Worm (Caenorhabditis elegans) whole organism, young adult: ENCODE results near the gene K09G1.2.

ENCODE experiments used
- B0019.2 ChIP-seq: fragments of 200-800 bp; sonication (Bioruptor generic); conservative IDR thresholded peaks from 2 replicates; pipeline ENCODE4 v1.3.6; 2022; ENCODE audit warnings: missing genetic modification reagents, missing genetic modification characterization, missing compliant biosample characterization
- B0035.1 ChIP-seq: sonication (generic microtip); optimal IDR thresholded peaks from 2 replicates; lab custom pipeline; 2016; ENCODE audit warnings: missing genetic modification characterization, mild to moderate bottlenecking, missing compliant biosample characterization, missing genotype, missing genetic modification reagents
- B0261.1 ChIP-seq: sonication (generic microtip); optimal IDR thresholded peaks from 2 replicates; lab custom pipeline; 2016; ENCODE audit warnings: mild to moderate bottlenecking, missing genetic modification characterization, moderate library complexity, missing compliant biosample characterization
- B0336.3 ChIP-seq: fragments of 200-800 bp; sonication (Bioruptor generic); IDR thresholded peaks from 2 replicates; pipeline ENCODE4 v1.3.6; 2022; ENCODE audit warnings: missing genetic modification characterization, missing compliant biosample characterization
- C17E4.6 ChIP-seq: fragments of 200-800 bp; sonication (Bioruptor generic); IDR thresholded peaks from 2 replicates; pipeline ENCODE4 v1.3.6; 2022; ENCODE audit warnings: missing genetic modification reagents, missing genetic modification characterization, missing compliant biosample characterization
- D2030.7 ChIP-seq: fragments of 200-800 bp; sonication (Bioruptor generic); IDR thresholded peaks from 2 replicates; pipeline ENCODE4 v1.3.6; 2022; ENCODE audit warnings: missing genetic modification reagents, missing genetic modification characterization, missing compliant biosample characterization
- F33H1.4 ChIP-seq: fragments of 200-800 bp; sonication (Bioruptor generic); IDR thresholded peaks from 2 replicates; pipeline ENCODE4 v1.3.6; 2022; ENCODE audit warnings: missing genetic modification reagents, missing genetic modification characterization, missing compliant biosample characterization
- F39B2.1 ChIP-seq: fragments of 200-800 bp; sonication (Bioruptor generic); IDR thresholded peaks from 2 replicates; pipeline ENCODE4 v1.3.6; 2022; ENCODE audit warnings: missing genetic modification reagents, missing genetic modification characterization, missing compliant biosample characterization
- F55B11.4 ChIP-seq: sonication (generic microtip); optimal IDR thresholded peaks from 2 replicates; lab custom pipeline; 2016; ENCODE audit warnings: missing compliant biosample characterization, missing genetic modification characterization, borderline replicate concordance; ENCODE audit not compliant: insufficient read depth
- K12H6.12 ChIP-seq: fragments of 200-800 bp; sonication (Bioruptor generic); optimal IDR thresholded peaks from 2 replicates; lab custom pipeline; 2018; ENCODE audit warnings: mild to moderate bottlenecking, missing genetic modification characterization, missing compliant biosample characterization
- Y53G8AR.9 ChIP-seq: fragments of 200-800 bp; sonication (Bioruptor generic); conservative IDR thresholded peaks from 2 replicates; pipeline ENCODE4 v1.3.6; 2022; ENCODE audit warnings: missing genetic modification reagents, missing genetic modification characterization, missing compliant biosample characterization
- Y56A3A.18 ChIP-seq: fragments of 200-800 bp; sonication (Bioruptor generic); IDR thresholded peaks from 2 replicates; pipeline ENCODE4 v1.3.6; 2022; ENCODE audit warnings: missing genetic modification reagents, missing genetic modification characterization, missing compliant biosample characterization
- Y67H2A.10 ChIP-seq: fragments of 200-800 bp; sonication (Bioruptor generic); conservative IDR thresholded peaks from 2 replicates; pipeline ENCODE4 v1.3.6; 2022; ENCODE audit warnings: missing genetic modification reagents, missing genetic modification characterization, missing compliant biosample characterization
- attf-5 ChIP-seq: fragments of 200-800 bp; sonication (Bioruptor generic); optimal IDR thresholded peaks from 2 replicates; lab custom pipeline; 2018; ENCODE audit warnings: mild to moderate bottlenecking, missing genetic modification characterization, missing compliant biosample characterization
- bed-1 ChIP-seq: fragments of 200-800 bp; sonication (Bioruptor generic); IDR thresholded peaks from 2 replicates; pipeline ENCODE4 v1.3.6; 2022; ENCODE audit warnings: missing genetic modification reagents, missing genetic modification characterization, missing compliant biosample characterization
- cebp-2 ChIP-seq: fragments of 200-800 bp; sonication (Bioruptor generic); IDR thresholded peaks from 2 replicates; pipeline ENCODE4 v1.3.6; 2022; ENCODE audit warnings: missing genetic modification characterization, missing compliant biosample characterization
- ceh-27 ChIP-seq: fragments of 200-800 bp; sonication (Bioruptor generic); optimal IDR thresholded peaks from 2 replicates; lab custom pipeline; 2018; ENCODE audit warnings: mild to moderate bottlenecking, missing genetic modification characterization, moderate library complexity, missing compliant biosample characterization
- ceh-40 ChIP-seq: fragments of 200-800 bp; sonication (Bioruptor generic); IDR thresholded peaks from 2 replicates; pipeline ENCODE4 v1.3.6; 2022; ENCODE audit warnings: missing genetic modification characterization, missing compliant biosample characterization
- die-1 ChIP-seq: sonication (generic microtip); optimal IDR thresholded peaks from 2 replicates; lab custom pipeline; 2016; ENCODE audit warnings: missing genotype, mild to moderate bottlenecking, missing genetic modification characterization, missing compliant biosample characterization
- dox-1 ChIP-seq: fragments of 200-800 bp; sonication (Bioruptor generic); IDR thresholded peaks from 2 replicates; pipeline ENCODE4 v1.3.6; 2022; ENCODE audit warnings: missing genetic modification reagents, missing genetic modification characterization, missing compliant biosample characterization
- egl-44 ChIP-seq: fragments of 200-800 bp; sonication (Bioruptor generic); IDR thresholded peaks from 2 replicates; pipeline ENCODE4 v1.3.6; 2022; ENCODE audit warnings: missing genetic modification reagents, missing genetic modification characterization, missing compliant biosample characterization
- hlh-12 ChIP-seq: sonication (generic microtip); optimal IDR thresholded peaks from 2 replicates; lab custom pipeline; 2016; ENCODE audit warnings: missing genetic modification characterization, missing compliant biosample characterization
- hmg-1.2 ChIP-seq: fragments of 200-800 bp; sonication (Bioruptor generic); IDR thresholded peaks from 2 replicates; pipeline ENCODE4 v1.3.6; 2022; ENCODE audit warnings: missing genetic modification reagents, missing genetic modification characterization, missing compliant biosample characterization
- hrde-1 ChIP-seq: sonication (generic microtip); optimal IDR thresholded peaks from 2 replicates; lab custom pipeline; 2016; ENCODE audit warnings: missing genetic modification characterization, mild to moderate bottlenecking, missing compliant biosample characterization, moderate library complexity, missing genotype, missing genetic modification reagents, borderline replicate concordance
- hsf-1 ChIP-seq: fragments of 200-800 bp; sonication (Bioruptor generic); IDR thresholded peaks from 2 replicates; pipeline ENCODE4 v1.3.6; 2022; ENCODE audit warnings: missing genetic modification reagents, missing genetic modification characterization, missing compliant biosample characterization
- lag-1 ChIP-seq: fragments of 200-800 bp; sonication (Bioruptor generic); IDR thresholded peaks from 2 replicates; pipeline ENCODE4 v1.3.6; 2022; ENCODE audit warnings: missing genetic modification reagents, missing genetic modification characterization, missing compliant biosample characterization
- let-526 ChIP-seq: fragments of 200-800 bp; sonication (Bioruptor generic); IDR thresholded peaks from 2 replicates; pipeline ENCODE4 v1.3.6; 2022; ENCODE audit warnings: missing genetic modification reagents, missing genetic modification characterization, missing compliant biosample characterization
- lin-35 ChIP-seq, 3 experiments: fragments of 150-350 bp in 2 of 3; sonication (generic microtip) in 1 of 3; optimal IDR thresholded peaks; 2 replicates each; lab custom pipeline; 2014 to 2018; ENCODE audit warnings: missing biosample characterization in 3 of 3, missing genetic modification characterization in 3 of 3, missing genetic modification reagents in 3 of 3
- lsl-1 ChIP-seq: fragments of 200-800 bp; sonication (Bioruptor generic); optimal IDR thresholded peaks from 2 replicates; lab custom pipeline; 2018; ENCODE audit warnings: mild to moderate bottlenecking, missing genetic modification characterization, moderate library complexity, missing compliant biosample characterization
- lsy-27 ChIP-seq: sonication (generic microtip); optimal IDR thresholded peaks from 2 replicates; lab custom pipeline; 2017; ENCODE audit warnings: missing genetic modification characterization, mild to moderate bottlenecking, missing compliant biosample characterization, antibody characterized with exemption, missing genotype, borderline replicate concordance; ENCODE audit not compliant: insufficient read depth
- madf-10 ChIP-seq: sonication (generic microtip); optimal IDR thresholded peaks from 2 replicates; lab custom pipeline; 2016; ENCODE audit warnings: mild to moderate bottlenecking, missing genetic modification characterization, missing compliant biosample characterization
- mcd-1 ChIP-seq: fragments of 200-800 bp; sonication (Bioruptor generic); IDR thresholded peaks from 2 replicates; pipeline ENCODE4 v1.3.6; 2022; ENCODE audit warnings: missing genetic modification reagents, missing genetic modification characterization, missing compliant biosample characterization
- nhr-120 ChIP-seq: fragments of 200-800 bp; sonication (Bioruptor generic); IDR thresholded peaks from 2 replicates; pipeline ENCODE4 v1.3.6; 2022; ENCODE audit warnings: missing genetic modification characterization, missing compliant biosample characterization
- nhr-27 ChIP-seq: fragments of 200-800 bp; sonication (Bioruptor generic); optimal IDR thresholded peaks from 2 replicates; lab custom pipeline; 2018; ENCODE audit warnings: mild to moderate bottlenecking, missing genetic modification characterization, moderate library complexity, missing compliant biosample characterization
- nhr-90 ChIP-seq: sonication (generic microtip); optimal IDR thresholded peaks from 2 replicates; lab custom pipeline; 2016; ENCODE audit warnings: missing genotype, mild to moderate bottlenecking, missing genetic modification characterization, missing compliant biosample characterization
- pbrm-1 ChIP-seq: fragments of 200-800 bp; sonication (Bioruptor generic); IDR thresholded peaks from 2 replicates; pipeline ENCODE4 v1.3.6; 2022; ENCODE audit warnings: missing genetic modification reagents, missing genetic modification characterization, missing compliant biosample characterization
- pha-4 ChIP-seq: fragments of 150-350 bp; sonication (generic microtip); optimal IDR thresholded peaks from 2 replicates; lab custom pipeline; 2014; ENCODE audit warnings: missing biosample characterization, missing genetic modification reagents, missing genetic modification characterization
- rcor-1 ChIP-seq: fragments of 200-800 bp; sonication (Bioruptor generic); IDR thresholded peaks from 2 replicates; pipeline ENCODE4 v1.3.6; 2022; ENCODE audit warnings: missing genetic modification reagents, missing genetic modification characterization, missing compliant biosample characterization
- snpc-4 ChIP-seq, 5 experiments: fragments of 150-350 bp in 1 of 5; sonication (generic microtip) in 4 of 5; optimal IDR thresholded peaks; 2 replicates each; lab custom pipeline; 2014 to 2018; ENCODE audit warnings: missing genetic modification characterization in 5 of 5, missing biosample characterization in 3 of 5, antibody characterized with exemption in 2 of 5, mild to moderate bottlenecking in 2 of 5, missing compliant biosample characterization in 2 of 5, missing genotype in 2 of 5, moderate library complexity in 2 of 5, missing genetic modification reagents in 1 of 5
- sptf-2 ChIP-seq: fragments of 200-800 bp; sonication (Bioruptor generic); optimal IDR thresholded peaks from 2 replicates; lab custom pipeline; 2018; ENCODE audit warnings: mild to moderate bottlenecking, missing genetic modification characterization, missing compliant biosample characterization
- tbp1 ChIP-seq: fragments of 200-800 bp; sonication (Bioruptor generic); optimal IDR thresholded peaks from 2 replicates; lab custom pipeline; 2018; ENCODE audit warnings: mild to moderate bottlenecking, missing genetic modification characterization, missing compliant biosample characterization
- tlf-1 ChIP-seq: fragments of 200-800 bp; sonication (Bioruptor generic); optimal IDR thresholded peaks from 2 replicates; lab custom pipeline; 2018; ENCODE audit warnings: mild to moderate bottlenecking, missing genetic modification characterization, missing compliant biosample characterization
- unc-62 ChIP-seq: fragments of 150-350 bp; optimal IDR thresholded peaks from 2 replicates; lab custom pipeline; 2014; ENCODE audit warnings: missing biosample characterization, missing genetic modification reagents, missing genetic modification characterization
- zim-3 ChIP-seq: sonication (generic microtip); optimal IDR thresholded peaks from 2 replicates; lab custom pipeline; 2017; ENCODE audit warnings: mild to moderate bottlenecking, missing genetic modification characterization, moderate library complexity, missing compliant biosample characterization
- ztf-18 ChIP-seq: sonication (generic microtip); optimal IDR thresholded peaks from 2 replicates; lab custom pipeline; 2016; ENCODE audit warnings: missing genotype, mild to moderate bottlenecking, missing genetic modification characterization, missing compliant biosample characterization
- ztf-25 ChIP-seq: fragments of 200-800 bp; sonication (Bioruptor generic); IDR thresholded peaks from 2 replicates; pipeline ENCODE4 v1.3.6; 2022; ENCODE audit warnings: missing genetic modification reagents, missing genetic modification characterization, missing compliant biosample characterization

K09G1.2 gene

ce11 chrV:9546860-9547269 lies 43.6 kb upstream of the K09G1.2 start, which contains the start of gene his-37 (continued):
- peak; percentile 98 for TF ChIP-seq attf-5 (GFP tag; lab: Kevin White, UChicago)
- TF ChIP-seq ztf-25 (GFP tag; lab: Robert Waterston, UW): 0 out of 2 replicates have a peak, but pooled peaks have one; percentile 43
- TF ChIP-seq nhr-27 (tag; lab: Kevin White, UChicago): no peak
- peak; percentile 96 for TF ChIP-seq Y53G8AR.9
- TF ChIP-seq hsf-1 (GFP tag; lab: Robert Waterston, UW): no peak
- peak; percentile 88 for TF ChIP-seq unc-62 (GFP tag; lab: Kevin White, UChicago)
- peak; percentile 40; the same call in 1 of the 2 replicates for TF ChIP-seq C17E4.6
- peak; percentile 81 for TF ChIP-seq tbp1 (GFP tag; lab: Kevin White, UChicago)
- peak; percentile 97 for TF ChIP-seq tlf-1 (GFP tag; lab: Kevin White, UChicago)
- TF ChIP-seq mcd-1 (GFP tag; lab: Robert Waterston, UW): peak; percentile 93
- TF ChIP-seq lin-35 (GFP tag; optimal IDR thresholded peaks at IDR 0.05; lab: Kevin White, UChicago): peak in 2 of 3 experiments; percentile 71 to 95
- peak; percentile 69 for TF ChIP-seq B0035.1 (tag; lab: Kevin White, UChicago)
- peak; percentile 100 for TF ChIP-seq F39B2.1 (GFP tag; lab: Robert Waterston, UW)
- peak; percentile 65 for TF ChIP-seq die-1 (tag; lab: Kevin White, UChicago)
- peak; percentile 48; the same call in 1 of the 2 replicates for TF ChIP-seq Y56A3A.18
- 0 out of 2 replicates have a peak, but pooled peaks have one; percentile 57 for TF ChIP-seq nhr-120 (GFP tag; lab: Robert Waterston, UW)
- TF ChIP-seq ceh-40 (GFP tag; lab: Robert Waterston, UW): no peak
- 0 out of 2 replicates have a peak, but pooled peaks have one; percentile 13 for TF ChIP-seq D2030.7 (GFP tag; lab: Robert Waterston, UW)
- TF ChIP-seq madf-10 (tag; lab: Kevin White, UChicago): peak; percentile 95
- TF ChIP-seq egl-44 (GFP tag; lab: Robert Waterston, UW): peak; percentile 96
- TF ChIP-seq ztf-18: peak; percentile 91
- TF ChIP-seq bed-1 (GFP tag; lab: Robert Waterston, UW): no peak
- TF ChIP-seq snpc-4 (GFP tag; optimal IDR thresholded peaks at IDR 0.05; lab: Kevin White, UChicago): peak; percentile 43
- TF ChIP-seq snpc-4 (tag; optimal IDR thresholded peaks at IDR 0.05; lab: Kevin White, UChicago): peak; percentile 77 to 89 (median 84)
- peak; percentile 95 for TF ChIP-seq nhr-90 (tag; lab: Kevin White, UChicago)
- no peak for TF ChIP-seq hlh-12 (tag; lab: Kevin White, UChicago)
- TF ChIP-seq pbrm-1 (GFP tag; lab: Robert Waterston, UW): peak; percentile 98
- TF ChIP-seq Y67H2A.10 (GFP tag; lab: Robert Waterston, UW): peak; percentile 52; the same call in 1 of the 2 replicates
- no peak for TF ChIP-seq sptf-2 (GFP tag; lab: Kevin White, UChicago)
- peak; percentile 99 for TF ChIP-seq ceh-27

ce11 chrV:9549459-9549858 lies 41.0 kb upstream of the K09G1.2 start, which contains the start of gene nstp-10:
Gene nstp-10 (minus strand): TSS chrV:9549836.
- TF ChIP-seq lag-1 (GFP tag; lab: Robert Waterston, UW) (no peak), snpc-4 (GFP tag; optimal IDR thresholded peaks at IDR 0.05; lab: Kevin White, UChicago) (peak; percentile 59), snpc-4 (tag; optimal IDR thresholded peaks at IDR 0.05; lab: Kevin White, UChicago) (peak; percentile 60 to 78 (median 74)), F55B11.4 (tag; lab: Kevin White, UChicago) (no peak), bed-1 (GFP tag; lab: Robert Waterston, UW) (no peak), hmg-1.2 (GFP tag; lab: Robert Waterston, UW) (peak; percentile 69), cebp-2 (no peak), egl-44 (GFP tag; lab: Robert Waterston, UW) (no peak), K12H6.12 (tag; lab: Kevin White, UChicago) (no peak), Y56A3A.18 (no peak), zim-3 (tag; lab: Kevin White, UChicago) (no peak), dox-1 (GFP tag; lab: Robert Waterston, UW) (peak; percentile 97), lsy-27 (tag; lab: Kevin White, UChicago) (no peak), let-526 (GFP tag; lab: Robert Waterston, UW) (no peak), rcor-1 (peak; percentile 89), B0336.3 (peak; percentile 82), F33H1.4 (GFP tag; lab: Robert Waterston, UW) (peak; percentile 74), hrde-1 (tag; lab: Kevin White, UChicago) (peak; percentile 26), pha-4 (no peak), B0261.1 (tag; lab: Kevin White, UChicago) (no peak), lsl-1 (peak; percentile 98), B0019.2 (GFP tag; lab: Robert Waterston, UW) (peak; percentile 98)
